Fruit fly (Drosophila melanogaster) whole organism, embryonic: ENCODE data around the gene CG7058.

Source experiments
- Adf1 ChIP-seq: fragments of 200-800 bp; sonication (Bioruptor generic); IDR thresholded peaks from 2 replicates; pipeline ENCODE4 v1.3.6; 2022; ENCODE audit warnings: missing biosample characterization, missing genetic modification characterization
- Aef1 ChIP-seq: fragments of 200-800 bp; sonication (Bioruptor generic); IDR thresholded peaks from 3 replicates; pipeline ENCODE4 v1.3.6; 2022; ENCODE audit warnings: missing biosample characterization, missing genetic modification characterization
- CG10543 ChIP-seq: fragments of 200-800 bp; sonication (Bioruptor generic); optimal IDR thresholded peaks from 3 replicates; lab custom pipeline; 2017; ENCODE audit warnings: missing biosample characterization, mild to moderate bottlenecking, missing genetic modification characterization, moderate library complexity
- CG13775 ChIP-seq: fragments of 200-800 bp; sonication (Bioruptor generic); optimal IDR thresholded peaks from 3 replicates; lab custom pipeline; 2017; ENCODE audit warnings: missing biosample characterization, mild to moderate bottlenecking, missing genetic modification characterization
- CG14014 ChIP-seq: fragments of 200-800 bp; sonication (Bioruptor generic); IDR thresholded peaks from 2 replicates; pipeline ENCODE4 v1.3.6; 2022; ENCODE audit warnings: missing biosample characterization, missing genetic modification characterization
- CG14050 ChIP-seq: fragments of 200-800 bp; sonication (Bioruptor generic); IDR thresholded peaks from 3 replicates; pipeline ENCODE4 v1.3.6; 2022; ENCODE audit warnings: missing biosample characterization, missing genetic modification characterization
- CG16813 ChIP-seq: fragments of 200-800 bp; sonication (Bioruptor generic); IDR thresholded peaks from 3 replicates; pipeline ENCODE4 v1.3.6; 2022; ENCODE audit warnings: missing biosample characterization, missing genetic modification characterization; ENCODE audit not compliant: partially characterized antibody
- CG16815 ChIP-seq: fragments of 200-800 bp; sonication (Bioruptor generic); optimal IDR thresholded peaks from 3 replicates; lab custom pipeline; 2017; ENCODE audit warnings: missing biosample characterization, mild to moderate bottlenecking, missing genetic modification characterization
- CG17328 ChIP-seq: fragments of 200-800 bp; sonication (Bioruptor generic); IDR thresholded peaks from 2 replicates; pipeline ENCODE4 v1.3.6; 2022; ENCODE audit warnings: missing biosample characterization, missing genetic modification characterization
- CG17359 ChIP-seq: fragments of 200-800 bp; sonication (Bioruptor generic); optimal IDR thresholded peaks from 3 replicates; lab custom pipeline; 2018; ENCODE audit warnings: missing biosample characterization, mild to moderate bottlenecking, missing genetic modification characterization, moderate library complexity
- CG17912 ChIP-seq: fragments of 200-800 bp; sonication (Bioruptor generic); optimal IDR thresholded peaks from 2 replicates; lab custom pipeline; 2018; ENCODE audit warnings: missing biosample characterization, mild to moderate bottlenecking, missing genetic modification characterization
- CG2120 ChIP-seq: fragments of 200-800 bp; sonication (Bioruptor generic); optimal IDR thresholded peaks from 3 replicates; lab custom pipeline; 2016; ENCODE audit warnings: missing biosample characterization, missing genetic modification characterization
- CG2712 ChIP-seq: fragments of 200-800 bp; optimal IDR thresholded peaks from 3 replicates; lab custom pipeline; 2019; ENCODE audit warnings: missing biosample characterization, mild to moderate bottlenecking, missing genetic modification characterization, moderate library complexity
- CG3163 ChIP-seq: fragments of 200-800 bp; sonication (Bioruptor generic); optimal IDR thresholded peaks from 3 replicates; lab custom pipeline; 2016; ENCODE audit warnings: missing biosample characterization, missing genetic modification characterization
- CG33557 ChIP-seq: fragments of 200-800 bp; sonication (Bioruptor generic); optimal IDR thresholded peaks from 2 replicates; lab custom pipeline; 2019; ENCODE audit warnings: missing biosample characterization, mild to moderate bottlenecking, missing genetic modification characterization, moderate library complexity
- CG34422 ChIP-seq: fragments of 200-800 bp; sonication (Bioruptor generic); IDR thresholded peaks from 3 replicates; pipeline ENCODE4 v1.3.6; 2022; ENCODE audit warnings: missing biosample characterization, missing genetic modification characterization
- CG4282 ChIP-seq: fragments of 200-800 bp; sonication (Bioruptor generic); optimal IDR thresholded peaks from 2 replicates; lab custom pipeline; 2016; ENCODE audit warnings: missing biosample characterization, missing genetic modification characterization
- CG5953 ChIP-seq: fragments of 200-800 bp; sonication (Bioruptor generic); IDR thresholded peaks from 2 replicates; pipeline ENCODE4 v1.3.6; 2022; ENCODE audit warnings: missing biosample characterization, missing genetic modification characterization
- CG6813 ChIP-seq: fragments of 200-800 bp; sonication (Bioruptor generic); optimal IDR thresholded peaks from 2 replicates; lab custom pipeline; 2017; ENCODE audit warnings: missing biosample characterization, missing genetic modification characterization, mild to moderate bottlenecking, moderate library complexity, missing genetic modification reagents
- CG7556 ChIP-seq: fragments of 200-800 bp; sonication (Bioruptor generic); optimal IDR thresholded peaks from 2 replicates; lab custom pipeline; 2017; ENCODE audit warnings: missing biosample characterization, mild to moderate bottlenecking, missing genetic modification characterization
- CG9609 ChIP-seq: fragments of 200-800 bp; sonication (Bioruptor generic); optimal IDR thresholded peaks from 3 replicates; lab custom pipeline; 2016; ENCODE audit warnings: missing biosample characterization, missing genetic modification characterization
- CG9797 ChIP-seq: fragments of 200-800 bp; sonication (Bioruptor generic); optimal IDR thresholded peaks from 3 replicates; lab custom pipeline; 2018; ENCODE audit warnings: missing biosample characterization, mild to moderate bottlenecking, missing genetic modification characterization
- CTCF ChIP-seq: fragments of 200-800 bp; sonication (Bioruptor generic); optimal IDR thresholded peaks from 2 replicates; lab custom pipeline; 2017; ENCODE audit warnings: missing biosample characterization, mild to moderate bottlenecking, missing genetic modification characterization, moderate library complexity
- Dek ChIP-seq: fragments of 200-800 bp; sonication (Bioruptor generic); optimal IDR thresholded peaks from 3 replicates; lab custom pipeline; 2019; ENCODE audit warnings: missing biosample characterization, mild to moderate bottlenecking, missing genetic modification characterization, moderate library complexity
- E2f1 ChIP-seq: fragments of 200-800 bp; sonication (Bioruptor generic); IDR thresholded peaks from 2 replicates; pipeline ENCODE4 v1.3.6; 2022; ENCODE audit warnings: missing biosample characterization, missing genetic modification characterization
- Gsc ChIP-seq: fragments of 200-800 bp; sonication (Bioruptor generic); IDR thresholded peaks from 2 replicates; pipeline ENCODE4 v1.3.6; 2022; ENCODE audit warnings: missing biosample characterization, missing genetic modification characterization
- H2.0 ChIP-seq: fragments of 200-800 bp; sonication (Bioruptor generic); IDR thresholded peaks from 2 replicates; pipeline ENCODE4 v1.3.6; 2022; ENCODE audit warnings: missing biosample characterization, missing genetic modification characterization
- HLH3B ChIP-seq: fragments of 200-800 bp; sonication (Bioruptor generic); IDR thresholded peaks from 2 replicates; pipeline ENCODE4 v1.3.6; 2022; ENCODE audit warnings: missing biosample characterization, missing genetic modification characterization
- Max ChIP-seq: fragments of 200-800 bp; sonication (Bioruptor generic); optimal IDR thresholded peaks from 2 replicates; lab custom pipeline; 2016; ENCODE audit warnings: missing biosample characterization, mild to moderate bottlenecking, missing genetic modification characterization
- NK7.1 ChIP-seq: fragments of 200-800 bp; sonication (Bioruptor generic); optimal IDR thresholded peaks from 3 replicates; lab custom pipeline; 2016; ENCODE audit warnings: missing biosample characterization, missing genetic modification characterization
- TFAM ChIP-seq: fragments of 200-800 bp; sonication (Bioruptor generic); optimal IDR thresholded peaks from 2 replicates; lab custom pipeline; 2017; ENCODE audit warnings: missing biosample characterization, missing genetic modification characterization, inconsistent platforms
- ara ChIP-seq: fragments of 200-800 bp; sonication (Bioruptor generic); IDR thresholded peaks from 2 replicates; pipeline ENCODE4 v1.3.6; 2022; ENCODE audit warnings: missing biosample characterization, missing genetic modification characterization
- ato ChIP-seq: fragments of 200-800 bp; sonication (Bioruptor generic); IDR thresholded peaks from 2 replicates; pipeline ENCODE4 v1.3.6; 2022; ENCODE audit warnings: missing biosample characterization, missing genetic modification characterization; ENCODE audit not compliant: partially characterized antibody
- bowl ChIP-seq: fragments of 200-800 bp; sonication (Bioruptor generic); IDR thresholded peaks from 2 replicates; pipeline ENCODE4 v1.3.6; 2022; ENCODE audit warnings: missing biosample characterization, missing genetic modification characterization
- corto ChIP-seq: fragments of 200-800 bp; sonication (Bioruptor generic); optimal IDR thresholded peaks from 2 replicates; lab custom pipeline; 2016; ENCODE audit warnings: missing biosample characterization, mild to moderate bottlenecking, missing genetic modification characterization, moderate library complexity
- dimm ChIP-seq: fragments of 200-800 bp; sonication (Bioruptor generic); IDR thresholded peaks from 2 replicates; pipeline ENCODE4 v1.3.6; 2022; ENCODE audit warnings: missing biosample characterization, missing genetic modification characterization
- disco-r ChIP-seq: fragments of 200-800 bp; sonication (Bioruptor generic); optimal IDR thresholded peaks from 2 replicates; lab custom pipeline; 2016; ENCODE audit warnings: missing biosample characterization, missing genetic modification characterization
- inv ChIP-seq: fragments of 200-800 bp; sonication (Bioruptor generic); IDR thresholded peaks from 2 replicates; pipeline ENCODE4 v1.3.6; 2022; ENCODE audit warnings: missing biosample characterization, missing genetic modification characterization; ENCODE audit not compliant: partially characterized antibody
- mirr ChIP-seq: fragments of 200-800 bp; sonication (Bioruptor generic); optimal IDR thresholded peaks from 3 replicates; lab custom pipeline; 2018; ENCODE audit warnings: missing biosample characterization, mild to moderate bottlenecking, missing genetic modification characterization
- nmo ChIP-seq: fragments of 200-800 bp; sonication (Bioruptor generic); optimal IDR thresholded peaks from 2 replicates; lab custom pipeline; 2018; ENCODE audit warnings: missing biosample characterization, mild to moderate bottlenecking, missing genetic modification characterization, moderate library complexity
- nom ChIP-seq: fragments of 200-800 bp; sonication (Bioruptor generic); optimal IDR thresholded peaks from 2 replicates; lab custom pipeline; 2017; ENCODE audit warnings: missing biosample characterization, missing genetic modification characterization, mild to moderate bottlenecking, moderate library complexity, missing genetic modification reagents
- ro ChIP-seq: fragments of 200-800 bp; sonication (Bioruptor generic); IDR thresholded peaks from 2 replicates; pipeline ENCODE4 v1.3.6; 2022; ENCODE audit warnings: missing biosample characterization, missing genetic modification characterization
- sens ChIP-seq: fragments of 200-800 bp; sonication (Bioruptor generic); peaks from one replicate; lab custom pipeline; 2016; ENCODE audit warnings: missing biosample characterization, missing genetic modification characterization
- sim ChIP-seq: fragments of 200-800 bp; sonication (Bioruptor generic); IDR thresholded peaks from 2 replicates; pipeline ENCODE4 v1.3.6; 2022; ENCODE audit warnings: missing biosample characterization, missing genetic modification characterization
- slou ChIP-seq: fragments of 200-800 bp; sonication (Bioruptor generic); optimal IDR thresholded peaks from 3 replicates; lab custom pipeline; 2016; ENCODE audit warnings: missing biosample characterization, missing genetic modification characterization
- slp2 ChIP-seq: fragments of 200-800 bp; sonication (Bioruptor generic); optimal IDR thresholded peaks from 2 replicates; lab custom pipeline; 2016; ENCODE audit warnings: missing biosample characterization, missing genetic modification characterization
- tna ChIP-seq: fragments of 200-800 bp; sonication (Bioruptor generic); IDR thresholded peaks from 2 replicates; pipeline ENCODE4 v1.3.6; 2022; ENCODE audit warnings: missing biosample characterization, missing genetic modification characterization; ENCODE audit not compliant: partially characterized antibody
- unc-4 ChIP-seq: fragments of 200-800 bp; sonication (Bioruptor generic); IDR thresholded peaks from 2 replicates; pipeline ENCODE4 v1.3.6; 2022; ENCODE audit warnings: missing biosample characterization, missing genetic modification characterization; ENCODE audit not compliant: partially characterized antibody
- unpg ChIP-seq: fragments of 200-800 bp; sonication (Bioruptor generic); optimal IDR thresholded peaks from 3 replicates; lab custom pipeline; 2018; ENCODE audit warnings: missing biosample characterization, mild to moderate bottlenecking, missing genetic modification characterization, moderate library complexity
- vfl ChIP-seq: fragments of 200-800 bp; sonication (Bioruptor generic); optimal IDR thresholded peaks from 2 replicates; lab custom pipeline; 2016; ENCODE audit warnings: missing biosample characterization, missing genetic modification characterization
- vvl ChIP-seq: fragments of 200-800 bp; sonication (Bioruptor generic); IDR thresholded peaks from 2 replicates; pipeline ENCODE4 v1.3.6; 2022; ENCODE audit warnings: missing biosample characterization, missing genetic modification characterization

CG7058 gene

dm6 chrX:18774818-18775343, 31.6 kb upstream of the CG7058 start, which contains the start of gene CG6891 (continued):
- TF ChIP-seq ato (GFP tag; lab: Robert Waterston, UW) (peak; percentile 26; the same call in 1 of the 2 replicates), unc-4 (GFP tag; lab: Robert Waterston, UW) (no peak), NK7.1 (GFP tag; lab: Kevin White, UChicago) (no peak), slou (GFP tag; lab: Kevin White, UChicago) (no peak), CG17912 (GFP tag; lab: Kevin White, UChicago) (peak; percentile 13), CG34422 (GFP tag; lab: Robert Waterston, UW) (peak; percentile 41; the same call in 1 of the 3 replicates), sens (GFP tag; lab: Kevin White, UChicago) (peak; percentile 80), CG4282 (GFP tag; lab: Kevin White, UChicago) (no peak), CG6813 (GFP tag; lab: Kevin White, UChicago) (no peak), Gsc (GFP tag; lab: Robert Waterston, UW) (no peak), CG14014 (GFP tag; lab: Robert Waterston, UW) (0 out of 2 replicates have a peak, but pooled peaks have one; percentile 13), CG10543 (GFP tag; lab: Kevin White, UChicago) (peak; percentile 5), corto (GFP tag; lab: Kevin White, UChicago) (no peak), CG5953 (GFP tag; lab: Robert Waterston, UW) (peak; percentile 48; the same call in 1 of the 2 replicates), TFAM (no peak), vfl (GFP tag; lab: Kevin White, UChicago) (no peak), tna (GFP tag; lab: Robert Waterston, UW) (no peak), CG17359 (tag; lab: Kevin White, UChicago) (peak; percentile 14), dimm (GFP tag; lab: Robert Waterston, UW) (no peak), Max (no peak), CG3163 (GFP tag; lab: Kevin White, UChicago) (no peak), CG2712 (tag; lab: Kevin White, UChicago) (peak; percentile 41), CG9797 (GFP tag; lab: Kevin White, UChicago) (no peak), CG14050 (no peak), unpg (GFP tag; lab: Kevin White, UChicago) (peak; percentile 41), vvl (0 out of 2 replicates have a peak, but pooled peaks have one; percentile 39), nmo (GFP tag; lab: Kevin White, UChicago) (peak; percentile 49), CG16813 (GFP tag; lab: Robert Waterston, UW) (no peak), ara (GFP tag; lab: Robert Waterston, UW) (peak; percentile 57), CG33557 (GFP tag; lab: Kevin White, UChicago) (peak; percentile 76), H2.0 (no peak), sim (no peak), CG17328 (GFP tag; lab: Robert Waterston, UW) (peak; percentile 60; the same call in 1 of the 2 replicates), HLH3B (no peak; the same call in 1 of the 2 replicates), CG7556 (GFP tag; lab: Kevin White, UChicago) (no peak), CG13775 (GFP tag; lab: Kevin White, UChicago) (no peak), E2f1 (GFP tag; lab: Robert Waterston, UW) (no peak), CTCF (GFP tag; lab: Kevin White, UChicago) (no peak), CG16815 (no peak), Dek (tag; lab: Kevin White, UChicago) (no peak), inv (GFP tag; lab: Robert Waterston, UW) (no peak), Adf1 (GFP tag; lab: Robert Waterston, UW) (peak; percentile 91), CG9609 (GFP tag; lab: Kevin White, UChicago) (peak; percentile 4), mirr (GFP tag; lab: Kevin White, UChicago) (no peak), Aef1 (no peak), bowl (GFP tag; lab: Robert Waterston, UW) (no peak), nom (GFP tag; lab: Kevin White, UChicago) (peak; percentile 54), slp2 (GFP tag; lab: Kevin White, UChicago) (no peak), CG2120 (peak; percentile 17), ro (GFP tag; lab: Robert Waterston, UW) (no peak), disco-r (GFP tag; lab: Kevin White, UChicago) (peak; percentile 15)
